Fruit fly (Drosophila melanogaster): ENCODE measurements around the gene CG31278.

The CG31278 gene

DNA sequence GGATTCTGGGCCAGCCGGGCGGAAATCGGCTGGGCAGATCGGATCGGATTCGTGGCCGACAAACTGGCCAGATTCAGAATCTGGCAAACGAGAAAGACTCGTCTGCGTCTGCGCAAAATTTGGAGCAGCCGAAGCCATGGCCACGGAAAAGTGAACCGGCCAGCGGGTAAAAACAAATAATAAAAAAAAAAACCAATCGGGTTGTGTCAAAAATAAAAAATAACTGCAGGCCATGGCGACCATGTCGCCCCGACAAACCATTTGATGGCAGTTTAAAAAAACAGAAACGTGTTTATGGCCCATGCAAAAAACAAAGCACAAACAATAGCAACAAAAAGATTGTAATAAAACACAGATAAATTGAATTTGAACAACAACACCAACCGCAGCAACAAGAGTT, 20.0 kb downstream of the CG31278 start:
- TF ChIP-seq CG17801 (GFP tag; optimal IDR thresholded peaks at IDR 0.05; ENCODE audit: partially characterized antibody): no peak

- TF ChIP-seq CG17801 (GFP tag; optimal IDR thresholded peaks at IDR 0.05; ENCODE audit: partially characterized antibody): no peak
Observed at dm6 chr3R:10687312-10687711, 20.8 kb downstream of the CG31278 start.

dm6 chr3R:10686307-10687094, 21.6 kb downstream of the CG31278 start, which contains the start of gene Skel:
Gene Skel, plus strand, starts transcription at chr3R:10686943.
- TF ChIP-seq CG17801 (GFP tag; optimal IDR thresholded peaks at IDR 0.05; ENCODE audit: partially characterized antibody): no peak

dm6 chr3R:10684284-10684683, 23.9 kb downstream of the CG31278 start:
- no peak for TF ChIP-seq CG17801 (GFP tag; optimal IDR thresholded peaks at IDR 0.05; ENCODE audit: partially characterized antibody)

dm6 chr3R:10683226-10683625, 24.9 kb downstream of the CG31278 start:
- TF ChIP-seq CG17801 (GFP tag; optimal IDR thresholded peaks at IDR 0.05; ENCODE audit: partially characterized antibody): no peak

- TF ChIP-seq CG17801 (GFP tag; optimal IDR thresholded peaks at IDR 0.05; ENCODE audit: partially characterized antibody): no peak
Observed at dm6 chr3R:10681682-10681962, 26.5 kb downstream of the CG31278 start.

DNA sequence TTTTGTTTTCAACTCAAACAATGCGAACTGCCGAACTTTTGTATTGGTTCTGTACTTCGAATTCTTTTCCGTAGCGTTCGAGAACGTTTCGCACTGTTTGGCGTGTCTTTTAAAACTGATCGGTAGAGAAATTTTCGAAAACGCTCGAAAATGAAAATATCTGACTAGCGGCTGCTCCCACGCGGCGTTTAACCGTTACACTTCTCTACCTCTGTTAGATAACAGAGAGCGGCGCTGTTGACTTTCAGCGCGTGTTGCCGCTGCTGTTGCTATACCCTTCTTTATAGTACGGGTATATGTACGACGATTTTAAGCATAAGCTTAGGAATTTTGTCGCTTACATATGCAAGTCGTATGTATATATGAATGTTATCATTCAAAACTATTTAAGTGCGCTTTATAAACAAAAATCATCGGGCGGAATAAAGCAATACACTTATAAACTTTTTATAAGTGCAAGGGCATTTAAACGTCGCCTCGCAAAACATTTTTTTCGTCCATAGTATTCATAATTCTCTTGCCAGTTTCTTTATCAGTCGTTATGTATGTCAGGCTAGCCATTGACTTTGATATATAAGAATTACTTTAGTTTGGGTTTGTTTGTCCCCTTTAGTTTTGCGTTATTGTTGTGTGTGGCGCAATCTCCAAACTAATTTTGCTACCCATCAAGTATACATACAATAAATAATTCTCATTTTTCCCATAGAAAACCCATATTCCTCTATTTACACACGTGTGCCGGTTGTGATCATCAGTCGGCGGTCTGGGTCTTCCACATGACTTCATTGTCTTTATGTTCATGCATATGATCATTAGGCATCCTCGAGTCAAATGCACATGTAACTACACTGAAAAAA, 27.1 kb downstream of the CG31278 start, which contains the start of gene Phyhd1:
Phyhd1 (minus strand) TSS at position 101 of the 857 bp plus-strand sequence.
- peak; percentile 90 for TF ChIP-seq CG17801 (GFP tag; optimal IDR thresholded peaks at IDR 0.05; ENCODE audit: partially characterized antibody)

- TF ChIP-seq CG17801 (GFP tag; optimal IDR thresholded peaks at IDR 0.05; ENCODE audit: partially characterized antibody): no peak
Observed at dm6 chr3R:10679911-10680310, 28.2 kb downstream of the CG31278 start.

DNA sequence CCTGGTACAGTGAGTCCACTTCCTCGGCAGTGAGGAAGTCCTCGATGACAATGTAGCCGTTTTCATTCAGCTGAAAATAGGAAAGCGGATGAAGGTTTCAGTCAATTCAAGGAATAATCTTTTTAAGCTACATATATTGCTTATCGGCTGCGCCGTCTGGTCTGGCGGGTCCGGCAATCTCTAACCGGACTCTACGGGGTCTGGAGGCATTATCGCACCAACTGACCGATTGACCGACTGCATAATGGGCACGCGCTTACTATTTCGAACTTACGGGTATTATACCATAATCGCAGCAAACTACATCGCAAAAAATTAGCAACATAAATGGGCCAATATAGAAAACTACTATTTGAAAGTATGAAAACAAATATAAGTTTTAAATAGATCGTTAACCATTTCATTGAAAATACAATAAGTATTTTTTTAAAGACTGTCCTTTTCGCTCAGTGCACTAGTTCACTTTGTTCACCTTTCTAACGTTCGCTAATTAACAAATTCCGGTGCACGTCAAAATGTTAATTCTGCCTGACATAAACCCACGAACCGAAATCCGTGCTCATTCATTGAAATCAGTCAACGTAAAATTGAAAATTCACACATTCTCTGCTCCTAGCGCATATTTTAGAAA, 29.1 kb downstream of the CG31278 start:
- no peak for TF ChIP-seq CG17801 (GFP tag; optimal IDR thresholded peaks at IDR 0.05; ENCODE audit: partially characterized antibody)

dm6 chr3R:10677245-10677902, 30.8 kb downstream of the CG31278 start, which contains the start of gene CG6465:
Gene CG6465, minus strand, starts transcription at chr3R:10677251.
- no peak for TF ChIP-seq CG17801 (GFP tag; optimal IDR thresholded peaks at IDR 0.05; ENCODE audit: partially characterized antibody)

dm6 chr3R:10675101-10675500, 33.0 kb downstream of the CG31278 start:
- no peak for TF ChIP-seq CG17801 (GFP tag; optimal IDR thresholded peaks at IDR 0.05; ENCODE audit: partially characterized antibody)

dm6 chr3R:10673571-10673970, 34.6 kb downstream of the CG31278 start:
- TF ChIP-seq CG17801 (GFP tag; optimal IDR thresholded peaks at IDR 0.05; ENCODE audit: partially characterized antibody): no peak

DNA sequence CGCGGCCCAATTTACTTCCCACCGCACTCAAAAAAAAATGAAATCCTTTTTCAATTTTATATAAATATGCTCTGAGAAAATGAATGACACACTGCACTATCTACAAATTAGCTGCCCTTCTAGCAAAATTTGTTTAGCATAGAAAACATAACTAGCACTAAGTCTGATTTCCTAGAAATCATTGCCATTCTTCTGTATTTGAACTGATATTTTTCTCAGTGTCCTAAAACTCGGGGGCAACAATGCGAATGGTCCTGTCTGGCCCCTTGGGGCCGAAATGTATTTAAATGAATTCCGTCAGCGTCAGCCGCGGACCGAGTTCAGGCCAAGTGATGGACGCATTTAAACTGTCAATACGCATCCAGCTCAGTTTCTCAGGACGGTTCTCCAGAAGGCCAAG, 35.5 kb downstream of the CG31278 start:
- TF ChIP-seq CG17801 (GFP tag; optimal IDR thresholded peaks at IDR 0.05; ENCODE audit: partially characterized antibody): no peak

DNA sequence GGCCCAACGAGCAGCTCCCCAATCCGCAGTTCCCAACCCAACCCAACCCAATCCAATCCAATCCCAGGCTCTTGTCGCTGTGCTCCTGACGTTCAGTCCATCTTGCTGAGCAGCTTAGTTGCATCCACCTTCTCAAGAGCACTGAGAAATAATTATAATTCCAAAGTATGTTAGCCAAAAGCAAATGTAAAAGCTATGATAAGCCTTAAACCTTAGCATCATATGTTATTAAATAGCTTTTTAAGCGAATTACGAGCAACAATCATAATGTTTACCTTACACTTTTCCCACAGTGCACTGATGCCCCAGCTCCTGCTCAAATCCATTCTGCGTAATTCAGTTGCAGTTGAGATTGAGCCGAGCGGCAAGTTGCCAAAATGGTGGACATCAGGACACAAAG, 38.2 kb downstream of the CG31278 start:
- TF ChIP-seq CG17801 (GFP tag; optimal IDR thresholded peaks at IDR 0.05; ENCODE audit: partially characterized antibody): no peak

DNA sequence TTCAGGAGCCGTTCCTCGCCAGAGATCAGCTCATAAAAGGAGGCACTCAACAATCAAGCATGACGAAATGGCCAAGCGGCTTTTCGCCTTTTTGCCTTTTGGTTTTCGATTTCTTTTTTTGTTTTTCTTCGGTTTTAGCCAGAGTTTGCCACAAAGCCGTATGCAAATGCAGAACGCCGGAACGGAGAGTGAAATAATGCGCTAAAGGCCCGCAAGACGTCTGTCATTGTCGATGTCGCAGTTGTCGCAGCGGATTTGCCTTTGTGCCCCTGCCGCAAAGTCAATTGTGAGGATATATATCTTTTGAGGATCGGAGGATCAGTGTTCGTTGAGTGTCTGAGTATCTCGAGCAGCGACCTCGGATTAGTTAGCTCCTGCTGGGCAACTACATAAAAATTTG, 40.2 kb downstream of the CG31278 start:
- no peak for TF ChIP-seq CG17801 (GFP tag; optimal IDR thresholded peaks at IDR 0.05; ENCODE audit: partially characterized antibody)

Measured in ovary, adult (tissue).